Fruit fly (Drosophila melanogaster) whole organism, embryonic: ENCODE data around the gene Acat2.

Experiments used
- Antp ChIP-seq: fragments of 200-800 bp; sonication (Bioruptor generic); optimal IDR thresholded peaks from 3 replicates; lab custom pipeline; 2016; ENCODE audit warnings: missing biosample characterization, missing genetic modification characterization
- Awh ChIP-seq: fragments of 200-800 bp; sonication (Bioruptor generic); IDR thresholded peaks from 2 replicates; pipeline ENCODE4, ENCODE4 v1.3.6; 2022; ENCODE audit warnings: missing biosample characterization, missing genetic modification characterization
- BEAF-32 ChIP-seq: fragments of 200-800 bp; sonication (Bioruptor generic); optimal IDR thresholded peaks from 3 replicates; lab custom pipeline; 2017; ENCODE audit warnings: missing biosample characterization, missing genetic modification characterization, mild to moderate bottlenecking, moderate library complexity, missing genetic modification reagents
- BtbVII ChIP-seq: fragments of 200-800 bp; sonication (Bioruptor generic); optimal IDR thresholded peaks from 3 replicates; lab custom pipeline; 2017; ENCODE audit warnings: missing biosample characterization, mild to moderate bottlenecking, missing genetic modification characterization
- C15 ChIP-seq: fragments of 200-800 bp; sonication (Bioruptor generic); IDR thresholded peaks from 3 replicates; pipeline ENCODE4 v1.3.6; 2022; ENCODE audit warnings: missing biosample characterization, missing genetic modification characterization
- CG11398 ChIP-seq: fragments of 200-800 bp; sonication (Bioruptor generic); optimal IDR thresholded peaks from 2 replicates; lab custom pipeline; 2016; ENCODE audit warnings: missing biosample characterization, missing genetic modification characterization
- CG12104 ChIP-seq: fragments of 200-800 bp; sonication (Bioruptor generic); optimal IDR thresholded peaks from 3 replicates; lab custom pipeline; 2016; ENCODE audit warnings: missing biosample characterization, missing genetic modification characterization
- CG12659 ChIP-seq: fragments of 200-800 bp; sonication (Bioruptor generic); optimal IDR thresholded peaks from 3 replicates; lab custom pipeline; 2017; ENCODE audit warnings: mild to moderate bottlenecking, missing biosample characterization, missing genetic modification reagents, missing genetic modification characterization
- CG14441 ChIP-seq: fragments of 200-800 bp; sonication (Bioruptor generic); IDR thresholded peaks from 2 replicates; pipeline ENCODE4 v1.3.6; 2022; ENCODE audit warnings: missing biosample characterization, missing genetic modification characterization
- CG1529 ChIP-seq: fragments of 200-800 bp; sonication (Bioruptor generic); optimal IDR thresholded peaks from 3 replicates; lab custom pipeline; 2018; ENCODE audit warnings: missing biosample characterization, missing genetic modification characterization
- CG16779 ChIP-seq: fragments of 200-800 bp; sonication (Bioruptor generic); IDR thresholded peaks from 2 replicates; pipeline ENCODE4 v1.3.6; 2022; ENCODE audit warnings: missing biosample characterization, missing genetic modification characterization
- CG16815 ChIP-seq: fragments of 200-800 bp; sonication (Bioruptor generic); optimal IDR thresholded peaks from 3 replicates; lab custom pipeline; 2017; ENCODE audit warnings: missing biosample characterization, mild to moderate bottlenecking, missing genetic modification characterization
- CG30403 ChIP-seq: fragments of 200-800 bp; sonication (Bioruptor generic); optimal IDR thresholded peaks from 3 replicates; lab custom pipeline; 2016; ENCODE audit warnings: missing biosample characterization, missing genetic modification characterization
- CG3163 ChIP-seq: fragments of 200-800 bp; sonication (Bioruptor generic); optimal IDR thresholded peaks from 3 replicates; lab custom pipeline; 2016; ENCODE audit warnings: missing biosample characterization, missing genetic modification characterization
- CG32532 ChIP-seq: fragments of 200-800 bp; sonication (Bioruptor generic); IDR thresholded peaks from 2 replicates; pipeline ENCODE4 v1.3.6; 2022; ENCODE audit warnings: missing biosample characterization, missing genetic modification characterization
- CG32767 ChIP-seq: fragments of 200-800 bp; sonication (Bioruptor generic); IDR thresholded peaks from 2 replicates; pipeline ENCODE4 v1.3.6; 2022; ENCODE audit warnings: missing biosample characterization, missing genetic modification characterization
- CG34224 ChIP-seq: fragments of 200-800 bp; sonication (Bioruptor generic); IDR thresholded peaks from 3 replicates; pipeline ENCODE4 v1.3.6; 2022; ENCODE audit warnings: missing biosample characterization, missing genetic modification characterization; ENCODE audit not compliant: partially characterized antibody
- CG4707 ChIP-seq: fragments of 200-800 bp; sonication (Bioruptor generic); optimal IDR thresholded peaks from 2 replicates; lab custom pipeline; 2018; ENCODE audit warnings: missing biosample characterization, mild to moderate bottlenecking, missing genetic modification characterization, moderate library complexity
- CG6175 ChIP-seq: fragments of 200-800 bp; sonication (Bioruptor generic); IDR thresholded peaks from 3 replicates; pipeline ENCODE4 v1.3.6; 2022; ENCODE audit warnings: missing biosample characterization, missing genetic modification characterization
- CG6765 ChIP-seq: fragments of 200-800 bp; sonication (Bioruptor generic); optimal IDR thresholded peaks from 3 replicates; lab custom pipeline; 2017; ENCODE audit warnings: missing biosample characterization, mild to moderate bottlenecking, missing genetic modification characterization
- CG9817 ChIP-seq: fragments of 200-800 bp; sonication (Bioruptor generic); optimal IDR thresholded peaks from 2 replicates; lab custom pipeline; 2018; ENCODE audit warnings: missing biosample characterization, mild to moderate bottlenecking, missing genetic modification characterization, moderate library complexity
- Fer2 ChIP-seq: fragments of 200-800 bp; sonication (Bioruptor generic); optimal IDR thresholded peaks from 2 replicates; lab custom pipeline; 2018; ENCODE audit warnings: missing biosample characterization, mild to moderate bottlenecking, missing genetic modification characterization, moderate library complexity
- GATAe ChIP-seq: fragments of 200-800 bp; sonication (Bioruptor generic); conservative IDR thresholded peaks from 2 replicates; pipeline ENCODE4 v1.3.6; 2022; ENCODE audit warnings: missing biosample characterization, missing genetic modification characterization
- HmgD ChIP-seq: fragments of 200-800 bp; sonication (Bioruptor generic); optimal IDR thresholded peaks from 3 replicates; lab custom pipeline; 2016; ENCODE audit warnings: missing biosample characterization, missing genetic modification characterization
- Hmr ChIP-seq: fragments of 200-800 bp; sonication (Bioruptor generic); optimal IDR thresholded peaks from 3 replicates; lab custom pipeline; 2017; ENCODE audit warnings: mild to moderate bottlenecking, missing biosample characterization, missing genetic modification reagents, missing genetic modification characterization
- Hmx ChIP-seq: fragments of 200-800 bp; sonication (Bioruptor generic); optimal IDR thresholded peaks from 2 replicates; lab custom pipeline; 2016; ENCODE audit warnings: missing biosample characterization, missing genetic modification characterization
- Myb ChIP-seq: fragments of 200-800 bp; sonication (Bioruptor generic); optimal IDR thresholded peaks from 2 replicates; lab custom pipeline; 2016; ENCODE audit warnings: missing biosample characterization, missing genetic modification characterization
- Rx ChIP-seq: fragments of 200-800 bp; sonication (Bioruptor generic); IDR thresholded peaks from 2 replicates; pipeline ENCODE4 v1.3.6; 2022; ENCODE audit warnings: missing biosample characterization, missing genetic modification characterization
- Sin3A ChIP-seq: fragments of >200 bp; optimal IDR thresholded peaks from 2 replicates; lab custom pipeline; 2018
- Sox100B ChIP-seq: fragments of 200-800 bp; sonication (Bioruptor generic); optimal IDR thresholded peaks from 3 replicates; lab custom pipeline; 2018; ENCODE audit warnings: missing biosample characterization, mild to moderate bottlenecking, missing genetic modification characterization
- ash1 ChIP-seq: fragments of 200-800 bp; sonication (Bioruptor generic); optimal IDR thresholded peaks from 2 replicates; lab custom pipeline; 2018; ENCODE audit warnings: missing biosample characterization, mild to moderate bottlenecking, missing genetic modification characterization
- cwo ChIP-seq: fragments of 200-800 bp; sonication (Bioruptor generic); optimal IDR thresholded peaks from 3 replicates; lab custom pipeline; 2017; ENCODE audit warnings: missing biosample characterization, missing genetic modification characterization, mild to moderate bottlenecking, moderate library complexity, missing genetic modification reagents
- dm ChIP-seq: fragments of 200-800 bp; sonication (Bioruptor generic); optimal IDR thresholded peaks from 3 replicates; lab custom pipeline; 2016; ENCODE audit warnings: missing biosample characterization, missing genetic modification characterization
- dpn ChIP-seq, 2 experiments: fragments of 200-800 bp; sonication (Bioruptor generic); optimal IDR thresholded peaks; 3 replicates each; lab custom pipeline; 2016; ENCODE audit warnings: missing biosample characterization in 2 of 2, missing genetic modification characterization in 2 of 2
- fd102C ChIP-seq: fragments of 200-800 bp; sonication (Bioruptor generic); optimal IDR thresholded peaks from 2 replicates; lab custom pipeline; 2018; ENCODE audit warnings: missing biosample characterization, mild to moderate bottlenecking, missing genetic modification characterization, moderate library complexity
- grau ChIP-seq: fragments of 200-800 bp; optimal IDR thresholded peaks from 3 replicates; lab custom pipeline; 2019; ENCODE audit warnings: missing biosample characterization, mild to moderate bottlenecking, missing genetic modification characterization, moderate library complexity
- gsb ChIP-seq: fragments of 200-800 bp; sonication (Bioruptor generic); IDR thresholded peaks from 2 replicates; pipeline ENCODE4 v1.3.6; 2022; ENCODE audit warnings: missing biosample characterization, missing genetic modification characterization
- gt ChIP-seq: fragments of 200-800 bp; sonication (Bioruptor generic); IDR thresholded peaks from 2 replicates; pipeline ENCODE4 v1.3.6; 2022; ENCODE audit warnings: missing biosample characterization, missing genetic modification characterization
- hkb ChIP-seq, 2 experiments: fragments of 200-800 bp in 1 of 2; fragments of >200 bp in 1 of 2; sonication (Bioruptor generic) in 1 of 2; IDR thresholded peaks in 1 of 2; optimal IDR thresholded peaks in 1 of 2; 2 replicates each; pipeline versions ENCODE4 v1.3.6 to Lab custom; 2017 to 2022; ENCODE audit warnings: missing biosample characterization in 1 of 2, missing genetic modification characterization in 1 of 2
- kah ChIP-seq: fragments of 200-800 bp; sonication (Bioruptor generic); optimal IDR thresholded peaks from 2 replicates; lab custom pipeline; 2018; ENCODE audit warnings: missing biosample characterization, mild to moderate bottlenecking, missing genetic modification characterization
- kni ChIP-seq: fragments of 200-800 bp; sonication (Bioruptor generic); optimal IDR thresholded peaks from 3 replicates; lab custom pipeline; 2017; ENCODE audit warnings: mild to moderate bottlenecking, missing biosample characterization, missing genetic modification reagents, missing genetic modification characterization
- lov ChIP-seq, 2 experiments: fragments of 200-800 bp in 1 of 2; fragments of >200 bp in 1 of 2; sonication (Bioruptor generic) in 1 of 2; IDR thresholded peaks in 1 of 2; optimal IDR thresholded peaks in 1 of 2; 2 replicates in 1 of 2; 3 replicates in 1 of 2; pipeline versions ENCODE4 v1.3.6 to Lab custom; 2017 to 2022; ENCODE audit warnings: missing biosample characterization in 1 of 2, missing genetic modification characterization in 1 of 2
- slou ChIP-seq: fragments of 200-800 bp; sonication (Bioruptor generic); optimal IDR thresholded peaks from 3 replicates; lab custom pipeline; 2016; ENCODE audit warnings: missing biosample characterization, missing genetic modification characterization
- so ChIP-seq: fragments of 200-800 bp; sonication (Bioruptor generic); IDR thresholded peaks from 3 replicates; pipeline ENCODE4 v1.3.6; 2022; ENCODE audit warnings: missing biosample characterization, missing genetic modification characterization
- trem ChIP-seq: fragments of 200-800 bp; optimal IDR thresholded peaks from 3 replicates; lab custom pipeline; 2019; ENCODE audit warnings: missing biosample characterization, mild to moderate bottlenecking, missing genetic modification characterization, moderate library complexity
- wdn ChIP-seq: fragments of 200-800 bp; sonication (Bioruptor generic); IDR thresholded peaks from 2 replicates; pipeline ENCODE4 v1.3.6; 2022; ENCODE audit warnings: missing biosample characterization, missing genetic modification characterization
- z ChIP-seq: fragments of 200-800 bp; sonication (Bioruptor generic); IDR thresholded peaks from 3 replicates; pipeline ENCODE4 v1.3.6; 2022; ENCODE audit warnings: missing biosample characterization, missing genetic modification characterization
- zf30C ChIP-seq: fragments of 200-800 bp; sonication (Bioruptor generic); optimal IDR thresholded peaks from 3 replicates; lab custom pipeline; 2018; ENCODE audit warnings: missing biosample characterization, mild to moderate bottlenecking, missing genetic modification characterization

Acat2 gene

DNA sequence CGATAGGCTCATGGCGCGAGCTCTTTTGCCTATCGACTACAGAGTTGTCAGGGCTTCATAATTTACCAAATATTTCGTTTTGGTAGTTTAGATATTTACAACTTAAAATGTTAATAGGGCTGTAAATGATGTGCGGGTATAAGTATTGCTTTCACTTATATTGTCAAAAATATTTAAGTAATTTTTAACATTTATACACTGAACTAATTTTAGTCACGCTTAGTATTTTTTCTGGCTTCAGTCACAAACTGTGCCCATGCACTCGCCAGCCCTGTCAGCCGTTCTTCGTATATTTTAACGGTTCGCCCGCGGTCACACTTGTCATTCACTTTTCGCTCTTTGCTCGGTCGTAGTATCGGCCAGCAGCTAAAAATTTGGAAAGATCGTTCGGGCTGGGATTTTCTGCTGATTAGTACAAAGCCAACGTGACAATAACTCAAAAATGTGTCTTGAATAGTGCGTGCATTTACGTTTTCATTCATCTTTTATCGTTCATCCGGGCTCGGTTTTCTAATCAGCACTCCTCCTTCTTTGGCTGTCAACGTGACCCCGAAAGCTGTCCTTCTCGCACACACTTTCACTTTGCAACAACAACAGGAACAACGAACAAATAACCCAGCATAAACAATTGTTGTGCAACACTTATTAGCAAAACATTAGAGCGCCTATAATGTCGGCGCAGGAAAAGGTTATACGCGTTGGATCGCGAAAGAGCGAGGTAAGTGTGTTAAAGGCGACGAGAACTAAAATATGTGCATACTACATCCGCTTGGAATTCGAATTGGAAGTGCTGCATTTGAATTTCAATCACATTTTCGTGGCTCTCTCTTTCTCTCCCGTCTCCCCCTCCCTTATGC, 32.1 kb downstream of the Acat2 start, which contains the start of the genes Hmbs and CG2211 (continued):
- TF ChIP-seq gt (GFP tag; lab: Robert Waterston, UW) (no peak), slou (GFP tag; lab: Kevin White, UChicago) (peak; percentile 60), Awh (GFP tag; lab: Robert Waterston, UW) (peak; percentile 82), CG6765 (GFP tag; lab: Kevin White, UChicago) (peak; percentile 67), CG4707 (GFP tag; lab: Kevin White, UChicago) (no peak), Hmr (GFP tag; lab: Kevin White, UChicago) (peak; percentile 82), CG16815 (GFP tag; lab: Kevin White, UChicago) (peak; percentile 71), CG32532 (GFP tag; lab: Robert Waterston, UW) (peak; percentile 90), Myb (GFP tag; lab: Kevin White, UChicago) (peak; percentile 78), lov (optimal IDR thresholded peaks at IDR 0.05; lab: Kevin White, UChicago) (no peak), lov (GFP tag; IDR thresholded peaks at IDR 0.05; lab: Robert Waterston, UW) (peak; percentile 65; the same call in 1 of the 3 replicates), fd102C (GFP tag; lab: Kevin White, UChicago) (no peak), gsb (peak; percentile 50; the same call in 1 of the 2 replicates), dm (peak; percentile 86), Hmx (GFP tag; lab: Kevin White, UChicago) (peak; percentile 72), Sox100B (GFP tag; lab: Kevin White, UChicago) (peak; percentile 61), hkb (optimal IDR thresholded peaks at IDR 0.05; lab: Kevin White, UChicago) (peak; percentile 67), hkb (GFP tag; IDR thresholded peaks at IDR 0.05; lab: Robert Waterston, UW) (peak; percentile 89), CG32767 (GFP tag; lab: Robert Waterston, UW) (peak; percentile 68; the same call in 1 of the 2 replicates), CG12104 (GFP tag; lab: Kevin White, UChicago) (peak; percentile 78), CG14441 (GFP tag; lab: Robert Waterston, UW) (peak; percentile 83), CG12659 (peak; percentile 94), CG16779 (GFP tag; lab: Robert Waterston, UW) (peak; percentile 71), CG34224 (GFP tag; lab: Robert Waterston, UW) (no peak), CG11398 (GFP tag; lab: Kevin White, UChicago) (peak; percentile 57), kni (GFP tag; lab: Kevin White, UChicago) (peak; percentile 68), Fer2 (tag; lab: Kevin White, UChicago) (peak; percentile 82), BtbVII (GFP tag; lab: Kevin White, UChicago) (peak; percentile 41), zf30C (GFP tag; lab: Kevin White, UChicago) (no peak), C15 (GFP tag; lab: Robert Waterston, UW) (peak; percentile 72; the same call in 1 of the 3 replicates), CG3163 (peak; percentile 77), CG30403 (peak; percentile 89), ash1 (GFP tag; lab: Kevin White, UChicago) (peak; percentile 17), Antp (GFP tag; lab: Kevin White, UChicago) (peak; percentile 82), cwo (GFP tag; lab: Kevin White, UChicago) (peak; percentile 78), CG6175 (GFP tag; lab: Robert Waterston, UW) (peak; percentile 67; the same call in 2 of the 3 replicates), kah (GFP tag; lab: Kevin White, UChicago) (peak; percentile 58), wdn (GFP tag; lab: Robert Waterston, UW) (peak; percentile 58), GATAe (no peak; the same call in 1 of the 2 replicates), BEAF-32 (GFP tag; lab: Kevin White, UChicago) (peak; percentile 69), grau (tag; lab: Kevin White, UChicago) (peak; percentile 86), CG9817 (tag; lab: Kevin White, UChicago) (peak; percentile 81), Rx (GFP tag; lab: Robert Waterston, UW) (peak; percentile 75), trem (tag; lab: Kevin White, UChicago) (peak; percentile 93), so (peak; percentile 79; the same call in 2 of the 3 replicates), z (no peak), HmgD (GFP tag; lab: Kevin White, UChicago) (peak; percentile 90), Sin3A (lab: Kevin White, UChicago) (peak; percentile 91), dpn (GFP tag; optimal IDR thresholded peaks at IDR 0.05; lab: Kevin White, UChicago) (peak; percentile 92 to 94), CG1529 (GFP tag; lab: Kevin White, UChicago) (peak; percentile 44)
